Fruit fly (Drosophila melanogaster) whole organism, adult: ENCODE data around the gene Cp38.

Experiments used
- CG11617 ChIP-seq: fragments of 200-800 bp; sonication (Bioruptor generic); optimal IDR thresholded peaks from 2 replicates; lab custom pipeline; 2017; ENCODE audit warnings: mild to moderate bottlenecking, missing biosample characterization, missing genetic modification reagents, missing genetic modification characterization
- CG14711 ChIP-seq: fragments of 200-800 bp; sonication (Bioruptor generic); optimal IDR thresholded peaks from 2 replicates; lab custom pipeline; 2018; ENCODE audit warnings: missing biosample characterization, mild to moderate bottlenecking, missing genetic modification characterization, moderate library complexity
- CG1620 ChIP-seq: fragments of 200-800 bp; sonication (Bioruptor generic); optimal IDR thresholded peaks from 2 replicates; lab custom pipeline; 2016; ENCODE audit warnings: missing biosample characterization, missing genetic modification characterization
- CG5204 ChIP-seq: fragments of 200-800 bp; sonication (Bioruptor generic); optimal IDR thresholded peaks from 2 replicates; lab custom pipeline; 2016; ENCODE audit warnings: missing biosample characterization, missing genetic modification characterization
- CG7045 ChIP-seq: fragments of 200-800 bp; sonication (Bioruptor generic); optimal IDR thresholded peaks from 2 replicates; lab custom pipeline; 2017; ENCODE audit warnings: missing biosample characterization, mild to moderate bottlenecking, missing genetic modification characterization
- Crg-1 ChIP-seq: fragments of 200-800 bp; sonication (Bioruptor generic); optimal IDR thresholded peaks from 2 replicates; lab custom pipeline; 2016; ENCODE audit warnings: missing biosample characterization, missing genetic modification characterization
- Mnt ChIP-seq: fragments of 200-800 bp; sonication (Bioruptor generic); optimal IDR thresholded peaks from 2 replicates; lab custom pipeline; 2016; ENCODE audit warnings: missing biosample characterization, mild to moderate bottlenecking, missing genetic modification characterization
- cic ChIP-seq: fragments of 200-800 bp; sonication (Bioruptor generic); optimal IDR thresholded peaks from 2 replicates; lab custom pipeline; 2017; ENCODE audit warnings: missing biosample characterization, mild to moderate bottlenecking, missing genetic modification characterization, moderate library complexity
- kay ChIP-seq: fragments of 200-800 bp; sonication (Bioruptor generic); peaks from one replicate; lab custom pipeline; 2016; ENCODE audit warnings: missing biosample characterization, missing genetic modification characterization, borderline replicate concordance
- pad ChIP-seq: fragments of 200-800 bp; sonication (Bioruptor generic); optimal IDR thresholded peaks from 3 replicates; lab custom pipeline; 2017; ENCODE audit warnings: missing biosample characterization, missing genetic modification characterization, mild to moderate bottlenecking, moderate library complexity, missing genetic modification reagents
- tj ChIP-seq: fragments of 200-800 bp; sonication (Bioruptor generic); optimal IDR thresholded peaks from 3 replicates; lab custom pipeline; 2017; ENCODE audit warnings: missing biosample characterization, mild to moderate bottlenecking, missing genetic modification characterization, moderate library complexity
- toe ChIP-seq: fragments of 200-800 bp; sonication (Bioruptor generic); optimal IDR thresholded peaks from 2 replicates; lab custom pipeline; 2016; ENCODE audit warnings: missing biosample characterization, missing genetic modification characterization

DNA sequence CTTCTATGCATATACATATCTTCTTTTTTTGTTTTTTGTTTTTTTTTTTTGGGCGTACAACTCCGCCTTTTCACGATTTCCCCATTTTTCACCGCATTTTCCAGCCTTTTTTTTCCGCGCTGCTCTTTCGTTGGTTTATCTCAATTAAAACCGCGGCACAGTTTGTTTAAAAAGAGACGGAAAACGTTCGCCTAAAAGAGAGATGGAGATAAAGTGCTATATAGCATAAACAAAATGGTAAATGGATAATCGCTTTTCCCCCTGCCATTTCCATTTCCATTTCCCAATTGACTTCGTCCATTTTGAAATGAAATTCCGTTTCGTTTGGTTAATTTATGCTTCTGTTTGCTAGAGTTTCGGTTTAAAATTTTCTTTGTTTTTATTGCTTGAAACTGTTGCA, 34.5 kb upstream of the Cp38 start:
- TF ChIP-seq CG11617: no peak
- no peak for TF ChIP-seq tj
- TF ChIP-seq CG14711 (tag; lab: Kevin White, UChicago): no peak
- no peak for TF ChIP-seq toe (GFP tag; lab: Kevin White, UChicago)
- no peak for TF ChIP-seq pad (GFP tag; lab: Kevin White, UChicago)
- no peak for TF ChIP-seq Mnt (GFP tag; lab: Kevin White, UChicago)
- TF ChIP-seq CG1620 (GFP tag; lab: Kevin White, UChicago): no peak
- TF ChIP-seq CG7045 (GFP tag; lab: Kevin White, UChicago): no peak
- no peak for TF ChIP-seq Crg-1 (GFP tag; lab: Kevin White, UChicago)
- no peak for TF ChIP-seq cic (GFP tag; lab: Kevin White, UChicago)
- no peak for TF ChIP-seq CG5204 (GFP tag; lab: Kevin White, UChicago)
- TF ChIP-seq kay: no peak
